Worm (Caenorhabditis elegans): ENCODE measurements around the gene K04G7.1.

K04G7.1 gene

DNA sequence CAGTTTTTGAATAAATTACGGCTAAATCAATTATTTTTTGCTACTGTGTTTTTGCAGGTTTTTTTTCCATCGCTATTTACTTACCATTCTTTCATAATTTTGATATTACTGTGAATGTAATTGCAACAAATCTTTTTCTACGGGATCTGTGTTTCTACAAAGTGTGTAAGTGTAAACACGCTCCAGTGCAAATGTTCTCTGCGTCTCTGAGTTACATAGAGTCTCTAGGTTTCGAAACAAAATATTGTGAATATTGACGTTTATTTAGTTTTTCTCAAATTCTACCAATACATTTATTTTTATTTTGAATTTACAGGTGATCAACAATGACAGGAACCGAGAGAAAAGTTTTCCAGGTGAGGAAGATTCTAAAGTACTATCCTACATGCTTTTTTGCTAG, 21.5 kb downstream of the K04G7.1 start, which contains the start of gene yju-2 (continued):
- TF ChIP-seq mel-28 (tag; optimal IDR thresholded peaks at IDR 0.05; ENCODE audit: borderline replicate concordance) (no peak), somi-1 (GFP tag; optimal IDR thresholded peaks at IDR 0.05) (no peak), dox-1 (GFP tag; IDR thresholded peaks at IDR 0.05) (no peak), ceh-27 (GFP tag; optimal IDR thresholded peaks at IDR 0.05) (no peak), unc-62 (GFP tag; optimal IDR thresholded peaks at IDR 0.05) (no peak), hlh-12 (tag; optimal IDR thresholded peaks at IDR 0.05) (no peak), lag-1 (GFP tag; IDR thresholded peaks at IDR 0.05) (no peak), pha-4 (tag; optimal IDR thresholded peaks at IDR 0.05) (no peak), F57A8.1 (GFP tag; optimal IDR thresholded peaks at IDR 0.05) (no peak), let-607 (tag; optimal IDR thresholded peaks at IDR 0.05) (no peak), Y53G8AR.9 (GFP tag; conservative IDR thresholded peaks at IDR 0.05) (no peak), Y53F4B.3 (GFP tag; IDR thresholded peaks at IDR 0.05) (no peak), zim-3 (tag; optimal IDR thresholded peaks at IDR 0.05) (no peak), snpc-1.1 (tag; optimal IDR thresholded peaks at IDR 0.05; ENCODE audit: insufficient read depth) (no peak), ekl-4 (GFP tag; IDR thresholded peaks at IDR 0.05) (no peak), lin-54 (GFP tag; optimal IDR thresholded peaks at IDR 0.05) (peak; percentile 16), egrh-3 (GFP tag; IDR thresholded peaks at IDR 0.05) (no peak), snpc-4 (GFP tag; optimal IDR thresholded peaks at IDR 0.05) (peak; percentile 31), snpc-4 (tag; optimal IDR thresholded peaks at IDR 0.05) (peak in 2 of 4 experiments; percentile 38 to 41), repo-1 (tag; optimal IDR thresholded peaks at IDR 0.05) (peak; percentile 18), mes-4 (tag; optimal IDR thresholded peaks at IDR 0.05) (no peak), lin-35 (GFP tag; optimal IDR thresholded peaks at IDR 0.05) (peak in 1 of 3 experiments; percentile 57), nfya-1 (tag; optimal IDR thresholded peaks at IDR 0.05; ENCODE audit: borderline replicate concordance, insufficient read depth) (no peak), snpc-3.4 (tag; optimal IDR thresholded peaks at IDR 0.05) (no peak), hlh-26 (GFP tag; conservative IDR thresholded peaks at IDR 0.05) (no peak), rpc-1 (optimal IDR thresholded peaks at IDR 0.05) (no peak), rpc-1 (tag; optimal IDR thresholded peaks at IDR 0.05) (no peak), nhr-179 (tag; optimal IDR thresholded peaks at IDR 0.05) (no peak), Y95B8A.8 (GFP tag; IDR thresholded peaks at IDR 0.05) (no peak), nhr-80 (tag; optimal IDR thresholded peaks at IDR 0.05) (peak; percentile 7), egl-18 (GFP tag; IDR thresholded peaks at IDR 0.05) (no peak), mxl-1 (tag; optimal IDR thresholded peaks at IDR 0.05) (no peak), K11D2.4 (GFP tag; IDR thresholded peaks at IDR 0.05) (no peak), nhr-120 (GFP tag; IDR thresholded peaks at IDR 0.05) (no peak), ceh-100 (GFP tag; IDR thresholded peaks at IDR 0.05) (peak; percentile 88), pbrm-1 (GFP tag; IDR thresholded peaks at IDR 0.05) (no peak), ama-1 (optimal IDR thresholded peaks at IDR 0.05) (peak; percentile 16), ama-1 (GFP tag; optimal IDR thresholded peaks at IDR 0.05) (peak in 1 of 2 experiments; percentile 38), C17E4.6 (GFP tag; IDR thresholded peaks at IDR 0.05) (no peak), F55B11.4 (tag; optimal IDR thresholded peaks at IDR 0.05; ENCODE audit: borderline replicate concordance, insufficient read depth) (no peak), attf-6 (GFP tag; IDR thresholded peaks at IDR 0.05) (no peak), F37B4.10 (GFP tag; IDR thresholded peaks at IDR 0.05) (no peak), hmg-1.2 (GFP tag; IDR thresholded peaks at IDR 0.05) (peak; percentile 81)
